Worm (Caenorhabditis elegans): ENCODE data around the gene F58A3.3.
A peak's percentile ranks its signal among the peaks of the same experiment; 100 is the strongest.

DNA sequence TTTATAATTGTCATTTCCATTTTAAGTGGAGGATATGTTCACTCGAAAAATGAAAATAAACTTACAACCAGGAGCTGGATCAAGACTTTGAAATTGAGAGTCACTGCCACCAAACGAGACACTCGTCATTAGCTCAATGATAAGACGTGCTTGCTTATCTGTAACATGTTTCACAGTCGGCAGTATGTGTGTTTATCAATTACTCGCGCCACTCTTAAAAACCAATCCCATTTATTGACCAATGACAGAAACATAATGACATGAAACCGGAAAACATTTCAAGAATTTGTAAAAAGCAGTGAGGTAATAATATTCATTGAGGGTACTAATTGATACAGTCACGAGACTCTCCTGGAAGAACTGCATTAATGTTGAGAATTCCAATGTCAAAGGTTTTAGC, 4.4 kb upstream of the F58A3.3 start, which contains the start of gene del-5:
- TF ChIP-seq rbr-2 (tag; optimal IDR thresholded peaks at IDR 0.05) (no peak), tag-97 (GFP tag; IDR thresholded peaks at IDR 0.05) (no peak), nhr-25 (tag; optimal IDR thresholded peaks at IDR 0.05; ENCODE audit: borderline replicate concordance, insufficient read depth) (no peak), set-16 (GFP tag; IDR thresholded peaks at IDR 0.05) (no peak), ces-1 (GFP tag; optimal IDR thresholded peaks at IDR 0.05) (no peak), nhr-77 (tag; optimal IDR thresholded peaks at IDR 0.05) (peak; percentile 58), fos-1 (tag; optimal IDR thresholded peaks at IDR 0.05) (no peak), mdl-1 (tag; optimal IDR thresholded peaks at IDR 0.05) (no peak)
